Fruit fly (Drosophila melanogaster): ENCODE results near the gene CG11425.
A peak's percentile ranks its signal among the peaks of the same experiment; 100 is the strongest.

CG11425 gene

dm6 chr3L:22471586-22472291 is 2.9 kb upstream of the CG11425 start (continued):
- TF ChIP-seq CG18262 (tag; optimal IDR thresholded peaks at IDR 0.05) (no peak), ap (GFP tag; IDR thresholded peaks at IDR 0.05) (0 out of 2 replicates have a peak, but pooled peaks have one; percentile 15), Fer3 (tag; optimal IDR thresholded peaks at IDR 0.05) (peak; percentile 62), CG33213 (GFP tag; optimal IDR thresholded peaks at IDR 0.05) (no peak), Xbp1 (GFP tag; optimal IDR thresholded peaks at IDR 0.05) (no peak), Sox100B (GFP tag; optimal IDR thresholded peaks at IDR 0.05) (no peak), NC2α (GFP tag; optimal IDR thresholded peaks at IDR 0.05) (no peak), CG31388 (GFP tag; optimal IDR thresholded peaks at IDR 0.05) (no peak), CG12071 (GFP tag; optimal IDR thresholded peaks at IDR 0.05) (no peak), B-H1 (GFP tag; IDR thresholded peaks at IDR 0.05) (peak; percentile 26; the same call in 2 of the 3 replicates), Side (GFP tag; optimal IDR thresholded peaks at IDR 0.05) (no peak), CG2202 (tag; optimal IDR thresholded peaks at IDR 0.05) (no peak), CG6175 (GFP tag; IDR thresholded peaks at IDR 0.05) (no peak), mirr (GFP tag; optimal IDR thresholded peaks at IDR 0.05) (peak; percentile 36), dan (GFP tag; IDR thresholded peaks at IDR 0.05) (no peak), CG11085 (GFP tag; IDR thresholded peaks at IDR 0.05) (no peak), H2.0 (GFP tag; IDR thresholded peaks at IDR 0.05) (peak; percentile 51), Deaf1 (tag; optimal IDR thresholded peaks at IDR 0.05) (peak; percentile 27), CG16863 (GFP tag; optimal IDR thresholded peaks at IDR 0.05) (no peak), Sox102F (GFP tag; optimal IDR thresholded peaks at IDR 0.05) (peak; percentile 53), CG9437 (GFP tag; optimal IDR thresholded peaks at IDR 0.05) (peak; percentile 9), zfh1 (GFP tag; IDR thresholded peaks at IDR 0.05) (no peak), CG12299 (tag; optimal IDR thresholded peaks at IDR 0.05) (no peak), HLH4C (GFP tag; IDR thresholded peaks at IDR 0.05; ENCODE audit: partially characterized antibody) (no peak), sens (GFP tag) (no peak), NFAT (GFP tag; IDR thresholded peaks at IDR 0.05) (0 out of 2 replicates have a peak, but pooled peaks have one; percentile 40), ftz-f1 (GFP tag; optimal IDR thresholded peaks at IDR 0.05) (no peak), CG2129 (GFP tag; IDR thresholded peaks at IDR 0.05; ENCODE audit: partially characterized antibody) (no peak), Opbp (GFP tag; IDR thresholded peaks at IDR 0.05; ENCODE audit: partially characterized antibody) (no peak), CG17568 (GFP tag; optimal IDR thresholded peaks at IDR 0.05) (no peak), chm (GFP tag; IDR thresholded peaks at IDR 0.05) (no peak), CG1529 (GFP tag; optimal IDR thresholded peaks at IDR 0.05) (no peak), run (tag; optimal IDR thresholded peaks at IDR 0.05) (peak; percentile 11), CG2889 (GFP tag; IDR thresholded peaks at IDR 0.05) (no peak), exex (tag; optimal IDR thresholded peaks at IDR 0.05) (peak; percentile 92), cg (GFP tag; optimal IDR thresholded peaks at IDR 0.05) (no peak), NK7.1 (GFP tag; optimal IDR thresholded peaks at IDR 0.05) (no peak), bab2 (GFP tag; optimal IDR thresholded peaks at IDR 0.05) (no peak), CG2120 (GFP tag; optimal IDR thresholded peaks at IDR 0.05) (peak; percentile 59), Hmx (GFP tag; optimal IDR thresholded peaks at IDR 0.05) (no peak), yki (optimal IDR thresholded peaks at IDR 0.05) (no peak), danr (GFP tag; IDR thresholded peaks at IDR 0.05) (no peak), ci (GFP tag; IDR thresholded peaks at IDR 0.05) (0 out of 3 replicates have a peak, but pooled peaks have one; percentile 24), Dref (GFP tag; IDR thresholded peaks at IDR 0.05) (no peak), wek (GFP tag; optimal IDR thresholded peaks at IDR 0.05) (no peak), TFAM (GFP tag; optimal IDR thresholded peaks at IDR 0.05) (no peak), CG12659 (GFP tag; optimal IDR thresholded peaks at IDR 0.05) (peak; percentile 58), Kr (GFP tag; optimal IDR thresholded peaks at IDR 0.05) (no peak), Scr (GFP tag; IDR thresholded peaks at IDR 0.05; ENCODE audit: partially characterized antibody) (no peak), CG15269 (tag; optimal IDR thresholded peaks at IDR 0.05) (peak; percentile 73), CG9797 (GFP tag; optimal IDR thresholded peaks at IDR 0.05) (no peak)
